Fruit fly (Drosophila melanogaster) Kc167 (cell line): Measurements from ENCODE around the gene CG31784.

Source experiments
- Myc ChIP-seq: fragments of >200 bp; optimal IDR thresholded peaks from 2 replicates; lab custom pipeline; 2017; ENCODE audit warnings: missing external identifiers
- Sin3A ChIP-seq: fragments of >200 bp; optimal IDR thresholded peaks from 2 replicates; lab custom pipeline; 2018; ENCODE audit warnings: missing external identifiers
- h ChIP-seq: fragments of >200 bp; optimal IDR thresholded peaks from 3 replicates; lab custom pipeline; 2018; ENCODE audit warnings: missing external identifiers
- insv ChIP-seq: fragments of >200 bp; optimal IDR thresholded peaks from 3 replicates; lab custom pipeline; 2018; ENCODE audit warnings: missing external identifiers
- psq ChIP-seq: fragments of >200 bp; optimal IDR thresholded peaks from 2 replicates; lab custom pipeline; 2017; ENCODE audit warnings: missing external identifiers
- ttk ChIP-seq: sonication (Bioruptor generic); optimal IDR thresholded peaks from 2 replicates; lab custom pipeline; 2017; ENCODE audit warnings: missing external identifiers

The CG31784 gene

DNA sequence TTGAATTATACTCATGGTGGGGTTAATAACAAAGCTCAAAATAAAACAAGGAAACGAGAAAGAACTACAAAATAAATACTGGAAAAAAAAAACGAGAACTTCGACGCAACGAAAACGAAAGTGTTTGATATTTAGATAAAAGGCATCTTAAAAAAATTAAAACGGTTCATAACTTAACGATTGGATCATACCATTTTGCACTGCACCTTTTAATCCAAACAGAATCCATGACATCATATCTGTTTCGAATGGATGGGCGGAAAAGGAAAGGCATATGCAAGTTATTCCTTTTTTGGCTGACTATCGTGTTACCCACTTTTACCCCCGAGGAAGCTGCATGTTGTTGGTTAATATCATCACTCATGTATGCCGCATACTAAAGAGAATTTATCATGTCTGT lies at the start of gene CG31784:
Gene CG31784, minus strand, starts transcription at position 101 of the 400 bp plus-strand sequence.
- TF ChIP-seq ttk (lab: Kevin White, UChicago) (no peak), psq (no peak), Sin3A (lab: Kevin White, UChicago) (no peak), h (lab: Kevin White, UChicago) (no peak), Myc (lab: Kevin White, UChicago) (no peak), insv (no peak)

DNA sequence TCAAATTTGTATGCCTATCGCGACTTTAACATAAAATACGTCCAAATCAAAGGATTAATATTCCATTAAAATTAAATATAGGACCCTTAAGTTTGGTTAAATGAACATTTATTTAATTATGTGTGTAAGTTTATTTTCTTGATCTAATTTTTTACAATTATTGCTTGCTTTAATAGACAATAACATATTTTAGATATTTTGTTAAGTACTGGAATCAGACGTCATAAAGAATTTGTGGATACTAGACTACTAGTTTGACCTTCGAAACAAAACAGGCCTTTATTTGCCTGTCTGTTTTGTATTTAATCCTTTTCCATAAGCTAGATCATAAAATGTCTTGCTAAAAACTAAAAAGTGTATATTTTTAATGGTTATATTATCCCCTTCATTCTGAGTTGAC lies 47.4 kb upstream of the CG31784 start, which contains the start of gene CG34169:
Gene CG34169, plus strand, starts transcription at position 301 of the 400 bp plus-strand sequence.
- TF ChIP-seq Myc (lab: Kevin White, UChicago): no peak

DNA sequence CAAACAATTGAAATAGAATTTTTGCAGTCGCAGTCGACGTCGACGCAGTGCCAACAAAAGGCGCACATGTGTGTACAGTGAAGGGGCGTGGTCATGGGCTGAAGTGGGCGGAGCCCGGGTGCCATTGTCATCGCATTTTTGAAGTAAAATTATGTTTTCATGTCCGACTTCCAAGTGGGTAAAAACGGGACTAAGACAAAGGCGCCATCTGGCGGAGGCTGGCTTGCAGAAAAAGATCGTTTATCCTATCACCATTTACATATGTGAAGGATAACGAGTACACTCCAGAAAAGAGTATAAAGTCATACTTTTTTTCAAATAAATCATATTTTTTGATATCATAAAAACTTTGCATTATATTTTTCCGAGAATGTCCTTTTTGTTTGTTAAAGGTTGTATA lies 37.6 kb upstream of the CG31784 start:
- TF ChIP-seq h (lab: Kevin White, UChicago) (no peak), Sin3A (lab: Kevin White, UChicago) (no peak), Myc (lab: Kevin White, UChicago) (no peak), ttk (lab: Kevin White, UChicago) (no peak), insv (no peak), psq (no peak)

DNA sequence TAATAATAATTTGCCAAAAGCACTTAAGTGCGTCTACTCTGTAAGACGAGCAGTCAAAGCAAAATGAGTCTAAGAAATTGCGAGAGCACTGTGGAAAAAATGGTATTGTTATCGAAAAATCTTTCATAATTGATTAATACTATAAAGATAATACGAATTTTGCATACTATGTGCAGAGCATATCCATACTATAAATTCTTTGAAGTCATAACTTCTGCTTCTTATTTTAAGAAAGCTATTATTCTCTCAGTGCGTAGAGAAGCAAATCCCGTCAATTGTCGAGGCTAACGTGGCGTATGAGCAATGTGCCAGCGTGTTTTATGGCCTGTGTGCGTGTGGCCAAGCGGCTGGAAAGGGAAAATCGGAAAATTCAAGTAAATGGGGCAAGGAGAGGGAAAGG lies 33.9 kb upstream of the CG31784 start:
- TF ChIP-seq ttk (lab: Kevin White, UChicago): no peak
- no peak for TF ChIP-seq Myc (lab: Kevin White, UChicago)
- no peak for TF ChIP-seq insv
- no peak for TF ChIP-seq h (lab: Kevin White, UChicago)
- no peak for TF ChIP-seq Sin3A (lab: Kevin White, UChicago)
- TF ChIP-seq psq: no peak

DNA sequence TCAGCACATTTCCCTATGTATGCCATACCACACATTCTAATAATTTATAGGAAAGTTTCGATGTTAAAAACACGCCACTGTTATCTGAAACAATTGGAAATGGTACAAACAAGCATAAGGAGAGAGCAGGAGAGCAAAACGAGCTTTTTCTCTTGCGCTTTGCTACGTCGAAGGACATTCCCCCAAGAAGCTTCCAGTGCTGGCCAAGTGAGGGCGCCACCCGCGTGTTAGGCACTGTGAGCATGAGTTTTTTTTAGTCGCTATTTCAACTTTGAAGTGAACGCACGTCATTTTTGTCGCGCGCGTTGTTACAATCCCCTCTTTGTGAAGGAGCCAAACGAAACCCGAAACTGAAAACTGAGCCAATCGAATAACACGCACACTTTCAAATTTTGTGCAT lies 5.0 kb upstream of the CG31784 start, which contains the start of the genes CG34106 and beat-IIIa:
Gene CG34106, plus strand, starts transcription at position 230 of the 400 bp plus-strand sequence.
Gene beat-IIIa, plus strand, starts transcription at position 230 of the 400 bp plus-strand sequence.
- TF ChIP-seq Myc (lab: Kevin White, UChicago) (no peak), ttk (lab: Kevin White, UChicago) (no peak), insv (no peak), h (lab: Kevin White, UChicago) (no peak), psq (no peak), Sin3A (lab: Kevin White, UChicago) (no peak)

DNA sequence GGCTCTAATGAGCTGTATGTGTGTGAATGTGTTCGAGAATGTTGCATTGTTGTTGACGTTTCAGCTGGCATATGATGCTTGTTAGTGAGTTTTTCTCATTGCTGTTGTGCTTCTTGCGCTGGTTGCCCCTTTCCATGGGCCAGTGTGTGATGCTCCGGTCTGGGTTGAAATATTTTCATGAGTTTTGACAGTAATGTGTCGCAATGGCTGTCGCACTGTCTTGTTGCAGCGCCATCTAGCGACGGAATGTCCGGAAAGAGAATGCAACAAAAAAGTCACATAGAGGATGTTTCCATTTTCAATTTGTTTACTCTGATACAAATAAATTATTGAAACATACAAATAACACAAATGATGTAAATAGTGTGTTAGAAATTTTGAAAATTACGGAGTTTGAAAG lies 33.0 kb downstream of the CG31784 start:
- TF ChIP-seq ttk (lab: Kevin White, UChicago): no peak

DNA sequence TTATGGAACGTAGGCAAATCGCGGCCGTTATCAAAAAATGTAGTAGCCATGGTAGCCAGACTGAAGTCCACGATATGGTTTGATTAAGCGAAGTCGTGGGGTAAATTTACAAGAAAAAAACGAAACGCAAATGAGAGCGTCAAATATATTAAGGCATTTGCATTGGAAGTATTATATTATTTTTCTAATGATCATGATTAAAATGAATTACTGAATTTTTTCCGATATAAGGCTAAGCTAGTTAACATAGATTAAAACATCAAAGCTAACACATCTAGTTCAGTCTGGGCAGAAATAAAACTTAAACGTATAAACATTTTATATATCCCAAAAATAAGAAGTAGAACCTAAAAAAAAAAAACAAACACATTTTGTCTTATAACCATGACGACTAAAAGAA lies 38.4 kb downstream of the CG31784 start, which contains the start of gene CG12620:
Gene CG12620, plus strand, starts transcription at position 301 of the 400 bp plus-strand sequence.
- TF ChIP-seq ttk (lab: Kevin White, UChicago) (no peak), insv (no peak), h (lab: Kevin White, UChicago) (no peak), psq (no peak), Myc (lab: Kevin White, UChicago) (no peak), Sin3A (lab: Kevin White, UChicago) (no peak)
